Worm (Caenorhabditis elegans) whole organism, L1 larva: ENCODE data around the gene alg-3.

Experiments used
- C04F5.9 ChIP-seq: sonication (generic microtip); optimal IDR thresholded peaks from 2 replicates; lab custom pipeline; 2016; ENCODE audit warnings: missing genetic modification characterization, missing compliant biosample characterization
- aha-1 ChIP-seq: fragments of 150-350 bp; optimal IDR thresholded peaks from 2 replicates; lab custom pipeline; 2014; ENCODE audit warnings: missing biosample characterization, missing genetic modification characterization
- alr-1 ChIP-seq: fragments of 200-800 bp; sonication (Bioruptor generic); optimal IDR thresholded peaks from 2 replicates; lab custom pipeline; 2018; ENCODE audit warnings: borderline replicate concordance, mild to moderate bottlenecking, missing genetic modification characterization, missing compliant biosample characterization
- aly-2 ChIP-seq: fragments of 150-350 bp; optimal IDR thresholded peaks from 2 replicates; lab custom pipeline; 2014; ENCODE audit warnings: missing biosample characterization, missing genetic modification characterization
- ama-1 ChIP-seq: fragments of 150-350 bp; optimal IDR thresholded peaks from 2 replicates; lab custom pipeline; 2014
- blmp-1 ChIP-seq: fragments of 150-350 bp; optimal IDR thresholded peaks from 2 replicates; lab custom pipeline; 2014; ENCODE audit warnings: missing biosample characterization, missing genetic modification characterization
- ceh-8 ChIP-seq: fragments of 200-800 bp; sonication (Bioruptor generic); optimal IDR thresholded peaks from 2 replicates; lab custom pipeline; 2018; ENCODE audit warnings: mild to moderate bottlenecking, missing genetic modification characterization, moderate library complexity, missing compliant biosample characterization
- ceh-82 ChIP-seq, 3 experiments: fragments of 150-350 bp in 1 of 3; sonication (generic microtip) in 2 of 3; optimal IDR thresholded peaks; 2 replicates each; lab custom pipeline; 2014 to 2017; ENCODE audit warnings: missing biosample characterization in 3 of 3, missing genetic modification characterization in 3 of 3
- dpl-1 ChIP-seq, 3 experiments: fragments of 150-350 bp in 2 of 3; sonication (generic microtip) in 1 of 3; optimal IDR thresholded peaks; 2 replicates each; lab custom pipeline; 2014 to 2017; ENCODE audit warnings: missing biosample characterization in 3 of 3, missing genetic modification characterization in 3 of 3, missing genetic modification reagents in 3 of 3
- efl-1 ChIP-seq, 4 experiments: fragments of 150-350 bp; optimal IDR thresholded peaks in 3 of 4; peaks in 1 of 4; 1 replicate in 1 of 4; 2 replicates in 3 of 4; lab custom pipeline; 2014; ENCODE audit warnings: missing biosample characterization in 2 of 4, missing genetic modification characterization in 2 of 4, missing genetic modification reagents in 2 of 4
- egl-13 ChIP-seq: sonication (generic microtip); optimal IDR thresholded peaks from 2 replicates; lab custom pipeline; 2016; ENCODE audit warnings: missing genotype, missing genetic modification reagents, missing genetic modification characterization, missing compliant biosample characterization
- elt-3 ChIP-seq, 6 experiments: fragments of 150-350 bp in 1 of 6; sonication (generic microtip); optimal IDR thresholded peaks; 2 replicates each; lab custom pipeline; 2017 to 2018; ENCODE audit warnings: missing biosample characterization in 6 of 6, missing genetic modification characterization in 6 of 6, inconsistent platforms in 1 of 6
- hlh-4 ChIP-seq: sonication (generic microtip); optimal IDR thresholded peaks from 2 replicates; lab custom pipeline; 2016; ENCODE audit warnings: mild to moderate bottlenecking, missing genetic modification characterization, missing compliant biosample characterization
- isw-1 ChIP-seq: fragments of 200-800 bp; sonication (Bioruptor generic); IDR thresholded peaks from 2 replicates; pipeline ENCODE4 v1.3.6; 2022; ENCODE audit warnings: missing genetic modification characterization, missing compliant biosample characterization
- lin-14 ChIP-seq: fragments of 200-800 bp; sonication (Bioruptor generic); optimal IDR thresholded peaks from 2 replicates; lab custom pipeline; 2018; ENCODE audit warnings: mild to moderate bottlenecking, missing genetic modification characterization, moderate library complexity, missing compliant biosample characterization
- lin-15B ChIP-seq: fragments of 150-350 bp; sonication (generic microtip); optimal IDR thresholded peaks from 3 replicates; lab custom pipeline; 2014; ENCODE audit warnings: missing biosample characterization, missing genetic modification characterization
- mab-9 ChIP-seq: fragments of 200-800 bp; sonication (Bioruptor generic); IDR thresholded peaks from 2 replicates; pipeline ENCODE4 v1.3.6; 2022; ENCODE audit warnings: missing genetic modification reagents, missing genetic modification characterization, missing compliant biosample characterization
- nhr-12 ChIP-seq: sonication (generic microtip); optimal IDR thresholded peaks from 2 replicates; lab custom pipeline; 2017; ENCODE audit warnings: missing biosample characterization, missing genetic modification characterization
- nhr-19 ChIP-seq: fragments of 200-800 bp; sonication (Bioruptor generic); conservative IDR thresholded peaks from 2 replicates; pipeline ENCODE4 v1.3.6; 2022; ENCODE audit warnings: missing genetic modification characterization, missing compliant biosample characterization
- nhr-20 ChIP-seq: sonication (generic microtip); optimal IDR thresholded peaks from 2 replicates; lab custom pipeline; 2016; ENCODE audit warnings: mild to moderate bottlenecking, missing genetic modification characterization, missing compliant biosample characterization
- nhr-237 ChIP-seq: fragments of 150-350 bp; optimal IDR thresholded peaks from 2 replicates; lab custom pipeline; 2014; ENCODE audit warnings: missing biosample characterization, missing genetic modification characterization
- nhr-28 ChIP-seq: fragments of 150-350 bp; optimal IDR thresholded peaks from 2 replicates; lab custom pipeline; 2014; ENCODE audit warnings: missing biosample characterization, missing genetic modification characterization
- nhr-47 ChIP-seq: sonication (generic microtip); optimal IDR thresholded peaks from 2 replicates; lab custom pipeline; 2016; ENCODE audit warnings: mild to moderate bottlenecking, missing genetic modification characterization, moderate library complexity, missing compliant biosample characterization
- nhr-71 ChIP-seq: sonication (generic microtip); optimal IDR thresholded peaks from 2 replicates; lab custom pipeline; 2016; ENCODE audit warnings: mild to moderate bottlenecking, missing genetic modification characterization, moderate library complexity, missing compliant biosample characterization
- nhr-76 ChIP-seq: sonication (generic microtip); optimal IDR thresholded peaks from 2 replicates; lab custom pipeline; 2017; ENCODE audit warnings: missing biosample characterization, missing genetic modification characterization
- pag-3 ChIP-seq: sonication (generic microtip); optimal IDR thresholded peaks from 2 replicates; lab custom pipeline; 2017; ENCODE audit warnings: missing genetic modification characterization, mild to moderate bottlenecking, missing compliant biosample characterization, antibody characterized with exemption, borderline replicate concordance; ENCODE audit not compliant: insufficient read depth
- pqm-1 ChIP-seq: sonication (generic microtip); optimal IDR thresholded peaks from 3 replicates; lab custom pipeline; 2017; ENCODE audit warnings: missing biosample characterization, missing genetic modification characterization
- skn-1 ChIP-seq: fragments of 150-350 bp; optimal IDR thresholded peaks from 2 replicates; lab custom pipeline; 2014; ENCODE audit warnings: missing biosample characterization, missing genetic modification characterization
- tbx-2 ChIP-seq: sonication (generic microtip); optimal IDR thresholded peaks from 2 replicates; lab custom pipeline; 2016; ENCODE audit warnings: missing genetic modification characterization, missing compliant biosample characterization
- tlp-1 ChIP-seq: fragments of 150-350 bp; optimal IDR thresholded peaks from 2 replicates; lab custom pipeline; 2014; ENCODE audit warnings: missing biosample characterization, missing genetic modification characterization
- unc-98 ChIP-seq: fragments of 200-800 bp; sonication (Bioruptor generic); IDR thresholded peaks from 2 replicates; pipeline ENCODE4 v1.3.6; 2022; ENCODE audit warnings: missing genetic modification characterization, missing compliant biosample characterization
- zip-4 ChIP-seq: fragments of 200-800 bp; sonication (Bioruptor generic); optimal IDR thresholded peaks from 2 replicates; lab custom pipeline; 2018; ENCODE audit warnings: mild to moderate bottlenecking, missing genetic modification characterization, moderate library complexity, missing compliant biosample characterization
- ztf-4 ChIP-seq: fragments of 150-350 bp; optimal IDR thresholded peaks from 2 replicates; lab custom pipeline; 2014; ENCODE audit warnings: missing biosample characterization, missing genetic modification characterization

Gene alg-3

DNA sequence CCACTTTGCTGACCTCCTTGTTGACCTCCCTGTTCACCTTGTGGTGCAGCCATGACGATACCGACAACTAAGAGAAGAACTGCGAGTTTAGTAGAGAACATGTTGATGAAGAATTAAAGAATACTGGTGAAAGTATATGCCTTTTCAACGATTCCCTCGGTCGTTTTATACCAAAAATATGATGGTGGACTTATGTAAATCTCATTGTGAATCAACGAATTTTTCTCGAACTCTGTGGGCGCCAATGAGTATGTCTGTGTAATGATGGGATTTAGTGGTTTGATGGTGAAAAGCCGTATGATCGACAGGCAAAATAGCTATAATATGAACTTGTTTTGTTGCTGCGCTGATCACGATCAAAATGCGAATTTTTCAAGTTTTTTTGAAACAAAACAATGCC is 33.2 kb downstream of the alg-3 start, which contains the start of gene K01A6.8:
Gene K01A6.8, minus strand, starts transcription at position 101 of the 400 bp plus-strand sequence.
- no peak for TF ChIP-seq nhr-237 (tag; lab: Kevin White, UChicago)
- no peak for TF ChIP-seq C04F5.9
- TF ChIP-seq aly-2: no peak
- no peak for TF ChIP-seq nhr-76 (tag; lab: Kevin White, UChicago)
- TF ChIP-seq efl-1 (optimal IDR thresholded peaks at IDR 0.05; lab: Kevin White, UChicago): no peak
- peak in 1 of 2 experiments; percentile 32 for TF ChIP-seq efl-1 (GFP tag; optimal IDR thresholded peaks at IDR 0.05 in 1 of 2; lab: Kevin White, UChicago)

- TF ChIP-seq nhr-19 (GFP tag; lab: Robert Waterston, UW) (no peak), nhr-47 (tag; lab: Kevin White, UChicago) (no peak), nhr-76 (tag; lab: Kevin White, UChicago) (no peak), tbx-2 (tag; lab: Kevin White, UChicago) (no peak)
- TF ChIP-seq, all 84 proteins: peak for 0
Measured at ce11 chrIV:11738092-11738617, 34.1 kb downstream of the alg-3 start, which contains the start of gene K01A6.7. TSS of gene K01A6.7 (minus strand) at chrIV:11738567.

DNA sequence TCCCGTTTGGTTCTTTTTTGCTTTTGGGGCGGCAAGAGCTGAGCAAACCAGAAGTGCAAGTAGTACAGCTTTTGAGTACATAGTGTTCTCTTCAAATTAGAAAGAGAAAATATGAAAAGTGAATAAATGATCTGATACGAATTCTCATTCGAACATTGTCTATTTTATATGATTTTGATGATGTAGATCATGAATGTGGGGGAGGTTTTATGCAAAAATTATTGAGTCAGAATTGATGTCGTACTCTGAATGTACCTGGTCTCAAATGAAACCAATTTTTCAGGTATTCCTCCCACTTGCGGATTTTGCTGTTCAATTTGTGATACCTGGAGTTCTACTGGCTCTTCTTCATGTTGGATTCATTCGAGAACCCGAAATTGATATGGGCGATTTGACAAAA is 36.2 kb downstream of the alg-3 start, which contains the start of gene K01A6.4:
Gene K01A6.4, minus strand, starts transcription at position 101 of the 400 bp plus-strand sequence.
- no peak for TF ChIP-seq dpl-1 (GFP tag; optimal IDR thresholded peaks at IDR 0.05; lab: Kevin White, UChicago)
- TF ChIP-seq nhr-47 (tag; lab: Kevin White, UChicago): no peak
- TF ChIP-seq, all 84 proteins: peak for 0

DNA sequence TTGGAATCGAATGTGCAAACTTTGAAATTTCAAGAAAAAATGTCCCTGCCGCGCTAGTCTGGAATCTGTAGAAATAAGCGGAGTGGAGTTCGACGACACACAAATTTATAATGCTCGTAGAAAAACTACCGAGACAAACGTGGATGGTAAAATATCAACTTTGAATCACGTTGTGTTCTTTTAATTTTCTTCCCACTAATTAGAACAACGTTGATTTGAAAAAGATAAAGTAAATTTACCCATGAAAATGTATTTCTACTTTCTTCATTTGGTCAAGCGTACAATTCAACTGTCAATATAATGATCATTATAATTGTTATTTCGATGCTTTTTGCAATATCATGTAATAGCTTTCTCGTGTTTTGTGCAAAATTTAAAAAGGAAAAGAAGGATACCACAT is 38.4 kb downstream of the alg-3 start, which contains the start of gene K01A6.5:
Gene K01A6.5, plus strand, starts transcription at position 301 of the 400 bp plus-strand sequence.
- no peak for TF ChIP-seq pqm-1 (tag; lab: Kevin White, UChicago)
- TF ChIP-seq C04F5.9: no peak
- no peak for TF ChIP-seq dpl-1 (GFP tag; optimal IDR thresholded peaks at IDR 0.05; lab: Kevin White, UChicago)
- no peak for TF ChIP-seq alr-1 (tag; lab: Kevin White, UChicago)
- no peak for TF ChIP-seq isw-1 (GFP tag; lab: Robert Waterston, UW)
- no peak for TF ChIP-seq nhr-76 (tag; lab: Kevin White, UChicago)
- TF ChIP-seq ceh-82 (tag; optimal IDR thresholded peaks at IDR 0.05; lab: Kevin White, UChicago): no peak
- TF ChIP-seq blmp-1 (tag; lab: Kevin White, UChicago): no peak
- no peak for TF ChIP-seq skn-1
- no peak for TF ChIP-seq hlh-4 (tag; lab: Kevin White, UChicago)
- no peak for TF ChIP-seq nhr-47 (tag; lab: Kevin White, UChicago)
- no peak for TF ChIP-seq zip-4 (GFP tag; lab: Kevin White, UChicago)
- no peak for TF ChIP-seq nhr-12 (tag; lab: Kevin White, UChicago)
- no peak for TF ChIP-seq lin-15B (tag; lab: Kevin White, UChicago)
- TF ChIP-seq ama-1 (lab: Kevin White, UChicago): no peak

DNA sequence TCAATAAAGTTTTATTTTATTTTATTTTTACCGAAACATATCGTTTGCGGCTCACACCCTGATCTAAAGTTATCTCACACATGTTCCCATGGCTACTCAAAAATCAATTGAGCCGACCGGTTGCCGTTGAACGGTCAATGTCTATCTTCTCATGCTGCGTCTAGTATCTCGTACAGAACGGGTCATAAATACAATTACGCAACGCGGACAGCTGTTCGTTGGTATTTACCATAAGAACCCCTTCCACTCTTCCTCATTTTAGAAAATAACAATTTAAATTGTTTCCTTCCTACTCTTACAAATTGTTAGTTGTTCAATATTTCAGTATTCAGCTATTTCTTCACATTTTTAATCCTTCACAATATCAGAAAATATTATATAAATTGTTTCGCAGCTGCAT is 39.8 kb downstream of the alg-3 start:
- TF ChIP-seq ztf-4 (tag; lab: Kevin White, UChicago) (no peak), aha-1 (tag; lab: Kevin White, UChicago) (no peak), nhr-28 (tag; lab: Kevin White, UChicago) (no peak), pag-3 (no peak), elt-3 (tag; optimal IDR thresholded peaks at IDR 0.05; lab: Kevin White, UChicago) (no peak), unc-98 (GFP tag; lab: Robert Waterston, UW) (no peak), skn-1 (no peak), egl-13 (tag; lab: Kevin White, UChicago) (no peak)

DNA sequence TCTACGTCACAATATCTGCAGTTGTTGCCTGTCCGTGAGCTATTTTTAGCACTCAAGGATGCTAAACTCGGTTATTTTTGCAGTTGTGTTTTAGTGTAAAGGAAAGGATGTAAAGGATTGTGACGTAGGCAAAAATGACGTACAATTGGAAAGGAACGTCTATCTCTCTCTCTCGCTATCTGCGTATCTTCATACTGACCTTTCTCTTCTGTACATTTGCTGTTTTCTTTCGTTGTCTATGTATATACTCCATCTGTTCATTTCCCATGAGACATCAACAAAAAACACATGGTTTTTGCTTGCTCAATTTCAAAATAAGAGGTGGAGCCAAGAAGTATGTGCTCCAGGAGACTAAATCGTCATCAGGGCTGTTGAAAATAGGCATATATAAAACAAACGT is 40.2 kb downstream of the alg-3 start:
- no peak for TF ChIP-seq ceh-8 (GFP tag; lab: Kevin White, UChicago)
- peak; percentile 62 for TF ChIP-seq lin-14
- peak; percentile 55 for TF ChIP-seq nhr-71 (tag; lab: Kevin White, UChicago)
- no peak for TF ChIP-seq mab-9 (GFP tag; lab: Robert Waterston, UW)
- no peak for TF ChIP-seq tlp-1 (tag; lab: Kevin White, UChicago)
- no peak for TF ChIP-seq nhr-20 (tag; lab: Kevin White, UChicago)
- TF ChIP-seq, all 84 proteins: peak for 2
